Worm (Caenorhabditis elegans): Measurements from ENCODE around the gene asg-2.

asg-2 gene

DNA sequence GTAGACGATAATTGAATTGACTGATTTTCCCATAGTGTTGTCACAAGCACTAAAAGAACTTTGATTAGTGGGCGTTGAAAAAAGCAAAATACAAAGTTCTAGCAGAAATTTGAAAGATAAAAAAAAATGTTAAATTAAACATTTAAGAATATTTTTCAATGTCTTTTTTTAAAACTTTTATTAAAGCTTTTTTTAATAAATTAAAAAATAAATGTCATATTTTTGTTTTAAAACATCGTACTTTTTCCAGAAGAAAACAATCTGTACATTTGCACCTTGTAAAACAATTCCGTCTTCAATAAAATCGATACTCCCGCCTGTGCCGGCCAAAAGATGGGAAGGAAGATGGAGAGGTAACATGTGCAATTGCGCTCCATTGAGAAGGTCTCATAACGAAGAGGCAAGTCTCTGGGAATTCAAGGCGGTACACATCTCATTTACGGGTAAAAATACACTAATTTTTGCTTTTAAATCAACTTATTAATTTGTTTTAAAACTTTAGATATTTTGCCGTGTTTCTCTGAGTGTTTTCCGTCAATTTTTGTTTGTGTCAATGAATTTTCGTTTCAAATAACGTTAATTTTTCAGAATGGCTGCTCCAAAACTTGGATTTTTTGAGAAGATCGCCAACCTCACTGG, at the start of gene asg-2, which contains the start of gene glr-6:
Gene asg-2, plus strand, starts transcription at position 589 of the 639 bp plus-strand sequence.
Gene glr-6, minus strand, starts transcription at position 51 of the 639 bp plus-strand sequence.
- TF ChIP-seq him-1 (tag; optimal IDR thresholded peaks at IDR 0.05) (peak; percentile 22), W03F9.2 (tag; optimal IDR thresholded peaks at IDR 0.05) (peak; percentile 55), dao-5 (tag; optimal IDR thresholded peaks at IDR 0.05) (no peak)

DNA sequence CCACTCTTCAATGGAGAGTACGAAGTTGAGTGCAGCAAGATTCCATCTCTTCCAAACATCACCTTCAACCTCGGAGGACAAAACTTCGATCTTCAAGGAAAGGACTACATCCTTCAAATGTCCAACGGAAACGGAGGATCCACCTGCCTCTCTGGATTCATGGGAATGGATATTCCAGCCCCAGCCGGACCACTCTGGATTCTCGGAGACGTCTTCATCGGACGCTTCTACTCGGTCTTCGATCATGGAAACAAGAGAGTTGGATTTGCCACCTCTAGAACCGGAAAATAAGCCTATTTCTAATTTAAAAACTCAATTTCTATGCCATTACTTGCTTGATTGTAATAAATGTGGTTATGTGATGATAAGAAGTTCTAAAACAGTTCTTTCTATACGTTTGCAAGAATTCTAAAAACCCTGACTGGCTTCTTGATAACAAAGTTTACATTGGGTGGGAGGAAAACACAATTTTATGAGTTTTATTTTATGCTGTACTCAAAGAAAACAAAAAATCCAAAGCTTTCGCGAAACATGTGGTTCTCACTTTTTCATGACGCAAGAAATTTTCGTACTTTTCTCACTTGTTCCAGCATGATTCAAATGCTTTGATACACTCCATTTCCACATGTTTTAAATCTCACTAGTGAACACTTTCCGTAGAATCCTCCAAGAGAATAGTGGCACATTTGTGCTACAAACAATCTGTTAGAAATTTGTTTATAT, 48.6 kb upstream of the asg-2 start:
- no peak for TF ChIP-seq W03F9.2 (tag; optimal IDR thresholded peaks at IDR 0.05)
- TF ChIP-seq him-1 (tag; optimal IDR thresholded peaks at IDR 0.05), result no peak
- no peak for TF ChIP-seq dao-5 (tag; optimal IDR thresholded peaks at IDR 0.05)

DNA sequence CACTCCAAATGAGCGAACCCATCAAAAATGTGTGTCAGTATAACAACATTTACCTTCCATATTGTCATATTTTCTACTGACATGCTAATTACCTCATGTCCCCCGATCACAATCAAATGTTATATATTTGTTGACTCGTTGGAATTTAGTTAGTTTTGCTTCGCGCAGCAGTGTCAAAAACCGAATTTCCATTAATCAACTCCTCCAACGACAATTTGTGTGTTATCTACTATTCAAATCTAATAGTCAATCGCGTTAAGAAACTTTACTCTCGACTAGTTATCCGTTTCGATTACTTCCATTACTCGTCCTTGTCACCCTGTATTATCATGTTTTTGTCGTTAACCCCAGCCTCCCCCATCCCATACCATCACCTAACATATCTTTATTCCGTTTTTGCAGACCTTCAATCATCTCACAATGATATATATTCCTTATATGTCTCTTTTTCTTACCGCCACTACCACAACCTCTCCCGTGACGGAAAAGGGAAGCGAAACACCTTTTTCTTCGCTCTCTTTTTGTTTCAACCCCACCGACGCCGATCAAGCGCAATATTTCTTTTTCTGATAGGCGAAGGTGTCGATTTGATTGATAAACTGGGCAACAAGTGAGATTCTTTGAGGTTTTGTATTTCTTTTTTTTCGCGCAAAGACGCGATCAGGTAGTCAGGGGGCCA, 45.1 kb upstream of the asg-2 start:
- no peak for TF ChIP-seq W03F9.2 (tag; optimal IDR thresholded peaks at IDR 0.05)
- TF ChIP-seq him-1 (tag; optimal IDR thresholded peaks at IDR 0.05), result no peak
- no peak for TF ChIP-seq dao-5 (tag; optimal IDR thresholded peaks at IDR 0.05)

DNA sequence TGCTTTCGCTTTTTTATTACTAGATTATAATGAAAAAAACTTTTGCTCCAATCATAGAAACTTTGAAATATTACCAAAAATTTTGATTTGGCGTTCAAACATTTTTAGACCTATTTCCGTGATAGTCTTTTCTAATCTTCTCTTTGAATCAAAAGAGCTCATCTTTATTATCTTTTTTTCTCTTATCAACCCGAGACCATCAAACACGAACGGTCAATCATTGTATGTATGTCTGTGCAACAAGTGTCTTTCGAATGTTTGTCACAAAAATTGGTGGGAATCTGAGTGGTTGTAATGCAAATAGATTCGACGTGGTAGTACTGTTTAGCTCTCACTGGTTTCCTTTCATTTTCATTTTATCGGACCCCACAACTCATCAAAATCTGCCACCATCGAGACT, 41.3 kb upstream of the asg-2 start, which contains the start of gene M03A8.3:
Gene M03A8.3, plus strand, starts transcription at position 278 of the 400 bp plus-strand sequence.
- no peak for TF ChIP-seq W03F9.2 (tag; optimal IDR thresholded peaks at IDR 0.05)
- no peak for TF ChIP-seq dao-5 (tag; optimal IDR thresholded peaks at IDR 0.05)
- TF ChIP-seq him-1 (tag; optimal IDR thresholded peaks at IDR 0.05), result no peak

DNA sequence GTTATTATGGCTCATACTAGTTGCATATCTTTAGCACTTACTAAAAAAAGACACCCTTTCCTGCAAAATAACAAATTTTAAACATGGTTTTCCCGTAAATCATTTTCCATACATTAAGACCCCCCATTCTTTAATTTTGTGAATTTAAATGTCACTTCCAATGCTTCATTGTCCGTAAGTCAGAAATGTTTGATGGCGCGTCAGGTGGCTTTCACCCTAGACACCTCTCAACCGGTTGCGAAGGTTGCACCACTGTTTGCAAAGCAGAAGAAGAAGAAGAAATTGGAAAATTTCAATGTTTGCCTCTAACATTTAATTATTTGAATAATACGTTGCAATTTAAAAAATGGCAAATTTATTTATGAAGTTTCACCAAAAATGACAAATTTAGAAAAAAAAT, 39.5 kb upstream of the asg-2 start:
- TF ChIP-seq W03F9.2 (tag; optimal IDR thresholded peaks at IDR 0.05) (no peak), dao-5 (tag; optimal IDR thresholded peaks at IDR 0.05) (no peak), him-1 (tag; optimal IDR thresholded peaks at IDR 0.05) (no peak)

DNA sequence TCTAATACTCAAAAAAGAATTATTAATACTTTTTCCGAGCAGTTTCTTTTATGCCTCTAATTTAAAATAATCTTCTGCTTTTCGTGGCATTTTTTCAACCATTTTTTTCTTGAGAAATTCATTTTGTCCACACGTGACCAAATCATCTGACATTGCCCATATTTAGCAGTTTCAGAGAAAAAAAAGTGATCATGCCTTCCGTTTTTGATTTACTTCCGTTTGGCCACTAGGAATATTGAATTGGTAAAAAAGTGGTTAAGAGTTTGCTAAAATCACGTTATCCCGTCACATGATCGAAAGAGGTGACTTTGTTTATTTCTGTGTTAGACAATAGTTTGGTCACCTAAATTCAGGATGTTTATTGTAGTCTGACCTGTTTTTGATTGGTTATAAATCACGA, 36.7 kb upstream of the asg-2 start:
- TF ChIP-seq W03F9.2 (tag; optimal IDR thresholded peaks at IDR 0.05), result no peak
- TF ChIP-seq dao-5 (tag; optimal IDR thresholded peaks at IDR 0.05), result no peak
- no peak for TF ChIP-seq him-1 (tag; optimal IDR thresholded peaks at IDR 0.05)

DNA sequence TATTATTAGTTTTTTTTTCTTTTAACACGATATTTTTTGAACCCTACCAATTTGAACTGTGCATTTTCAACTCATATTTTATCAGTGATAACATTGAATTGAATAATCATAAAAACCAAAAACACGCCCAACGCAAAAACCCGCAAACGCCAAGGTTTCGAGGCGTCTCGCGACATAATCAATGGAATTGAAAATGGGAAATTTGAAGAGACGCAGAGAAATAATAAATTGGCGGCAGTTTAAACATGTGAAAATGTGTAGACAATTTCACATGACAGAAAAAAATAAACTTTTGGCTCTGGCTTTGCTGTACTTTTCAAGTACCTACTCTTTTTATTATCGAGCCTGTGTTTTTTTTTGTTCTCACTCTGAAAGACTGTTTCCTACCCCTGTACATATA, 36.2 kb upstream of the asg-2 start:
- TF ChIP-seq dao-5 (tag; optimal IDR thresholded peaks at IDR 0.05) (no peak), W03F9.2 (tag; optimal IDR thresholded peaks at IDR 0.05) (peak; percentile 4)

DNA sequence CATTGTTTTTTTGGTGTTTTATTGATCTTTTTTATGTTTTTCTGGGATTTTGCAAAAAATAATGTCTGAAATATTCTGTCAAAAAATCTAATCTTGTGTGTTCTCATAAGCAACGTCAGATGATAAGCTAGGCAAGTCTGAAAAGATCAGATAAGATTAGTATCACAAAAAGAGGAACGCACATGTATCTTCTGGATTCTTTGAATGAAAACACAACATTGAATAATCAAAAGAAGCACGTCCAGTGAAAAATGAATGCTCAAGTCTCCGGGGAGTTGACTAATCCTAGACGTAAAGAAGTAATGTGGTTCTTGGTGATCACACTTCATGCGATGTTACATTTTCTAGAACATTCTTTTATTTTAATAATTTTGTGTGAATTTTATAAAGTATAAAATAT, 35.6 kb upstream of the asg-2 start:
- no peak for TF ChIP-seq dao-5 (tag; optimal IDR thresholded peaks at IDR 0.05)
- TF ChIP-seq W03F9.2 (tag; optimal IDR thresholded peaks at IDR 0.05), result no peak
- no peak for TF ChIP-seq him-1 (tag; optimal IDR thresholded peaks at IDR 0.05)

DNA sequence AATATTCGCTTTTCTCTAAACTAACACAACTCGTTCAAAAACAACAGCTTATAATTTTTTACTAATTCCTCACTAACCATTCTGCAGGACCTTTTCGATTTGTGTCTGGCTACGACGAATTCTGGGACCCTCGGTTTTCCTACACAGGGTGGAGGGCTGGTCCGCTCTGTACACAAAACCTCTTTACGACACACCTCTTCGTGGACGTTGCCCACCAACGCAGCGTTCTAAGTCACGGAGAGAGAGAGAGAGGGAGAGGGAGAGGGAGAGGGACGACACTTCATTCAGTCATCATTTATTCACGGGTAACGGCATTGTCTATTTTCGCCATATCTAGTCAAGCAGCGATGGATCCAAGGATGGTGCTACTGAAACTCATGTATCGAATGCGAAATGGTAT, 34.6 kb upstream of the asg-2 start, which contains the start of gene atg-2:
Gene atg-2, plus strand, starts transcription at position 301 of the 400 bp plus-strand sequence.
- TF ChIP-seq dao-5 (tag; optimal IDR thresholded peaks at IDR 0.05), result no peak
- TF ChIP-seq W03F9.2 (tag; optimal IDR thresholded peaks at IDR 0.05), result no peak
- TF ChIP-seq him-1 (tag; optimal IDR thresholded peaks at IDR 0.05), result no peak

DNA sequence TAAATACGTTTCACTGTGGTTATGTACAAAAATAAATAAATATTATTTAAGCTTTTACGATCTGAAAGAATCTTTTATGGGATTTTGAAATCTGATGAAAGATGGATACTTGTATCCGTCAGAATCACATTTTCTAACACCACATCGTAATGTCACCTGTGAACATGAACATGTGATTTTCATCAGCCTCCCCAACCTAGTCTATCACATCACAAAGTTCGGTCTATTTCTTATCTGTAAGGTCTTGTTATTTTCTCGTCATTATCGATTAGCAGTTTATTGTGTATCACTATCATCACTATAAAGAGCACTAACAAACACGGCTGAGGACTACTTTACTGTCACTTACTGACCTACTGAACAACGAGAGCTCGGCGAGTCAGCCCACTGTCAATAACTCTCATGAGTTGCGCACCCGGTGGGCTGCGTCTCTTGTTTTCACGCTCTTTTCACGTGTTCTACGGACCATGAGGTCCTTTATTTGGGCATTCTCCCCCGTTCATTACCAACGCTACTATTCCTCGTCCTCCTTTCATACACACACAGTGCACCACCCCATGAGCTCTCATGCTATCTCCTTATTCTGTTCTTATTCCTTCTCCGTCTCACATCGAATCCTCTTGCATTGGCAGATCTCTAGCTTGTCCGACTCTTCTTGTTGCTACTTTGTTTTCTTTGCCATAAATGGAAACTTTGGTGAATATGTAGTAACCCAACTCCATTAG, 33.8 kb upstream of the asg-2 start:
- TF ChIP-seq dao-5 (tag; optimal IDR thresholded peaks at IDR 0.05) (no peak), W03F9.2 (tag; optimal IDR thresholded peaks at IDR 0.05) (no peak), him-1 (tag; optimal IDR thresholded peaks at IDR 0.05) (no peak)

DNA sequence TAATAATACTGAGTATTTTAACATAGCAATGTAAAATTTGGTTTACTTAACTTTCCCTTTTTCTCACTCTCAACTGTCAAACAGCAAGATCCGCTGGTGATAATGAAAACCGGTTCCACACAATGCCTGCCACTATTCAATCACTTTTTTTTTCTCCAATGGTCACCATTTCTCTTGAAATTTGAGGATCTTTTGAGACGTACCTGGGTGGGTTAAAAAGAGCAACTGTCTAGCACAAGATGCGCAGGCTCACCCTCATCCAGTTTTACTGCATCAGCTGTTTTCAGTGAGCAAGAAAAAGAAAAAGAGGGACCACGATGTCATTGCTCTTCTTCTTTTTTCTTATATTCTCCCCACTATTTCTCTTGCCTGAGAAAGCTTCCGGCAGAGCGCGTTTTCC, 32.8 kb upstream of the asg-2 start:
- TF ChIP-seq him-1 (tag; optimal IDR thresholded peaks at IDR 0.05) (no peak), W03F9.2 (tag; optimal IDR thresholded peaks at IDR 0.05) (no peak)

DNA sequence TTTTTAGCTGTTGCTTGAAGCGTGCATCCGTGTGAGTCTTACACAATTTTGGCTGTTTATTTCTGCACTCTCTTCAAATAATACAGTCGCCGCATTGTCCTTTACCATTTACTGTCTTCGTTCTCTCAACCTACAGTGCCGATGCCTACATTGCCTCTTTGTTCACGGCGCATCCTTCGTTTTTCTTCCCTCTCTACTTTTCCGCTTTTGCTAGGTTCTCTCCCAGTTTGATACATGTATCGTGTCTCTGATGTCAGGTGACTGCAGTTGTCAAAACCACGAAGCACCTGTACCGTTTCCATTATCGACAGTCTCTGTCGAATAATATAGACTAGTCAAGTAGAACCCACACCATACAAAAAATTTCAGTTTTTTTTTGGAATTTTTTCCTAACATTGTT, 32.4 kb upstream of the asg-2 start:
- TF ChIP-seq dao-5 (tag; optimal IDR thresholded peaks at IDR 0.05) (no peak), him-1 (tag; optimal IDR thresholded peaks at IDR 0.05) (no peak), W03F9.2 (tag; optimal IDR thresholded peaks at IDR 0.05) (no peak)

DNA sequence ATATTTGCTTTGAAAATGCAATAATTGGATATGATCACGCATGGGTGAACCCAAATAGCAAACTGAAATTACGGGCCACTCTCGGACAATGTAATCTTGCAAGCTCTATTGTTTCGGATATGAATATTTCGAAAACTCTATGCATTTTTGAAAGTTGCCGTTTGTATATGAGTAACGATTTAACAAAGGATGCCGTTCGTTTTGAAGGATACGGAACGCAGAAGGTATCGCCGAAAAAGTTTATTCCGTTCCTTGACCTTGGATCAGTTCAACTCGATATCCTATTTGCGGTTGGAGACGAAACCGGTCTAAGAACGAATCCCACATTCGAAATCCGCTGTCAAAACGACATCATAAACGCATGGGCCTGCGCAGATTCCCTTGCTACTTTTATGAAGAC, 28.0 kb upstream of the asg-2 start:
- TF ChIP-seq dao-5 (tag; optimal IDR thresholded peaks at IDR 0.05) (no peak), W03F9.2 (tag; optimal IDR thresholded peaks at IDR 0.05) (no peak), him-1 (tag; optimal IDR thresholded peaks at IDR 0.05) (no peak)

All from whole organism, L4/young adult.